Worm (Caenorhabditis elegans) whole organism, L3 larva: ENCODE measurements around the gene srlf-10.

Experiments used
- ceh-82 ChIP-seq: fragments of 150-350 bp; optimal IDR thresholded peaks from 2 replicates; lab custom pipeline; 2014; ENCODE audit warnings: missing biosample characterization, missing genetic modification characterization
- nfya-1 ChIP-seq: sonication (generic microtip); optimal IDR thresholded peaks from 2 replicates; lab custom pipeline; 2017; ENCODE audit warnings: missing genetic modification characterization, mild to moderate bottlenecking, missing compliant biosample characterization, antibody characterized with exemption, moderate library complexity; ENCODE audit not compliant: insufficient read depth
- nhr-77 ChIP-seq: fragments of 150-350 bp; optimal IDR thresholded peaks from 2 replicates; lab custom pipeline; 2014; ENCODE audit warnings: missing biosample characterization, missing genetic modification characterization

- TF ChIP-seq nfya-1 (tag; lab: Kevin White, UChicago) (no peak), ceh-82 (tag; lab: Kevin White, UChicago) (no peak), nhr-77 (tag; lab: Kevin White, UChicago) (no peak)
Observed at ce11 chrIII:13427817-13428216, 25.8 kb downstream of the srlf-10 start.
